Fruit fly (Drosophila melanogaster) whole organism, embryonic: ENCODE data around the gene mst.

Experiments used
- Aef1 ChIP-seq: fragments of 200-800 bp; sonication (Bioruptor generic); IDR thresholded peaks from 3 replicates; pipeline ENCODE4 v1.3.6; 2022; ENCODE audit warnings: missing biosample characterization, missing genetic modification characterization
- B-H2 ChIP-seq: fragments of 200-800 bp; sonication (Bioruptor generic); optimal IDR thresholded peaks from 2 replicates; lab custom pipeline; 2018; ENCODE audit warnings: missing biosample characterization, mild to moderate bottlenecking, missing genetic modification characterization
- BEAF-32 ChIP-seq: fragments of 200-800 bp; sonication (Bioruptor generic); optimal IDR thresholded peaks from 3 replicates; lab custom pipeline; 2017; ENCODE audit warnings: missing biosample characterization, missing genetic modification characterization, mild to moderate bottlenecking, moderate library complexity, missing genetic modification reagents
- CG10431 ChIP-seq: fragments of 200-800 bp; sonication (Bioruptor generic); optimal IDR thresholded peaks from 3 replicates; lab custom pipeline; 2018; ENCODE audit warnings: missing biosample characterization, mild to moderate bottlenecking, missing genetic modification characterization
- CG12299 ChIP-seq: fragments of 200-800 bp; sonication (Bioruptor generic); optimal IDR thresholded peaks from 2 replicates; lab custom pipeline; 2018; ENCODE audit warnings: missing biosample characterization, mild to moderate bottlenecking, missing genetic modification characterization
- CG12769 ChIP-seq: fragments of 200-800 bp; sonication (Bioruptor generic); optimal IDR thresholded peaks from 2 replicates; lab custom pipeline; 2019; ENCODE audit warnings: missing biosample characterization, mild to moderate bottlenecking, missing genetic modification characterization, moderate library complexity
- CG13287 ChIP-seq: fragments of 200-800 bp; sonication (Bioruptor generic); IDR thresholded peaks from 2 replicates; pipeline ENCODE4 v1.3.6; 2022; ENCODE audit warnings: missing biosample characterization, missing genetic modification characterization; ENCODE audit not compliant: partially characterized antibody
- CG18011 ChIP-seq: fragments of 200-800 bp; sonication (Bioruptor generic); optimal IDR thresholded peaks from 2 replicates; lab custom pipeline; 2017; ENCODE audit warnings: missing biosample characterization, missing genetic modification characterization, mild to moderate bottlenecking, moderate library complexity, missing genotype
- CG1832 ChIP-seq: fragments of 200-800 bp; sonication (Bioruptor generic); optimal IDR thresholded peaks from 2 replicates; lab custom pipeline; 2017; ENCODE audit warnings: missing biosample characterization, mild to moderate bottlenecking, missing genetic modification characterization, inconsistent platforms
- CG32772 ChIP-seq: fragments of 200-800 bp; sonication (Bioruptor generic); IDR thresholded peaks from 2 replicates; pipeline ENCODE4 v1.3.6; 2022; ENCODE audit warnings: missing biosample characterization, missing genetic modification characterization
- CG3407 ChIP-seq: fragments of 200-800 bp; sonication (Bioruptor generic); optimal IDR thresholded peaks from 2 replicates; lab custom pipeline; 2018; ENCODE audit warnings: missing biosample characterization, mild to moderate bottlenecking, missing genetic modification characterization
- CG7357 ChIP-seq: fragments of 200-800 bp; sonication (Bioruptor generic); IDR thresholded peaks from 3 replicates; pipeline ENCODE4 v1.3.6; 2022; ENCODE audit warnings: missing biosample characterization, missing genetic modification characterization
- CG8290 ChIP-seq, 3 experiments: fragments of 200-800 bp; sonication (Bioruptor generic); optimal IDR thresholded peaks; 2 replicates each; lab custom pipeline; 2016 to 2019; ENCODE audit warnings: missing biosample characterization in 3 of 3, missing genetic modification characterization in 3 of 3, mild to moderate bottlenecking in 2 of 3, moderate library complexity in 1 of 3
- CG8478 ChIP-seq: fragments of >200 bp; optimal IDR thresholded peaks from 2 replicates; lab custom pipeline; 2018
- D ChIP-seq, 2 experiments: fragments of 200-800 bp in 1 of 2; fragments of >200 bp in 1 of 2; sonication (Bioruptor generic) in 1 of 2; optimal IDR thresholded peaks; 2 replicates in 1 of 2; 3 replicates in 1 of 2; lab custom pipeline; 2017; ENCODE audit warnings: mild to moderate bottlenecking in 1 of 2, missing biosample characterization in 1 of 2, missing genetic modification characterization in 1 of 2, missing genetic modification reagents in 1 of 2
- Dp ChIP-seq: fragments of 200-800 bp; sonication (Bioruptor generic); optimal IDR thresholded peaks from 2 replicates; lab custom pipeline; 2018; ENCODE audit warnings: missing biosample characterization, mild to moderate bottlenecking, missing genetic modification characterization, moderate library complexity
- E2f1 ChIP-seq: fragments of 200-800 bp; sonication (Bioruptor generic); IDR thresholded peaks from 2 replicates; pipeline ENCODE4 v1.3.6; 2022; ENCODE audit warnings: missing biosample characterization, missing genetic modification characterization
- Hr78 ChIP-seq, 2 experiments: fragments of 200-800 bp in 1 of 2; fragments of >200 bp in 1 of 2; sonication (Bioruptor generic) in 1 of 2; optimal IDR thresholded peaks; 2 replicates each; lab custom pipeline; 2017 to 2019; ENCODE audit warnings: missing biosample characterization in 2 of 2, missing genetic modification characterization in 2 of 2, mild to moderate bottlenecking in 1 of 2, moderate library complexity in 1 of 2
- MESR4 ChIP-seq: fragments of 200-800 bp; sonication (Bioruptor generic); optimal IDR thresholded peaks from 2 replicates; lab custom pipeline; 2018; ENCODE audit warnings: missing biosample characterization, mild to moderate bottlenecking, missing genetic modification characterization, moderate library complexity
- NK7.1 ChIP-seq: fragments of 200-800 bp; sonication (Bioruptor generic); optimal IDR thresholded peaks from 3 replicates; lab custom pipeline; 2016; ENCODE audit warnings: missing biosample characterization, missing genetic modification characterization
- Neu2 ChIP-seq: fragments of 200-800 bp; sonication (Bioruptor generic); optimal IDR thresholded peaks from 3 replicates; lab custom pipeline; 2016; ENCODE audit warnings: missing biosample characterization, missing genetic modification characterization, borderline replicate concordance
- Nf-YC ChIP-seq: fragments of 200-800 bp; optimal IDR thresholded peaks from 3 replicates; lab custom pipeline; 2019; ENCODE audit warnings: missing biosample characterization, mild to moderate bottlenecking, missing genetic modification characterization, moderate library complexity
- PHDP ChIP-seq: fragments of 200-800 bp; sonication (Bioruptor generic); optimal IDR thresholded peaks from 3 replicates; lab custom pipeline; 2018; ENCODE audit warnings: missing biosample characterization, mild to moderate bottlenecking, missing genetic modification characterization, moderate library complexity
- Rfx ChIP-seq: fragments of 200-800 bp; sonication (Bioruptor generic); IDR thresholded peaks from 2 replicates; pipeline ENCODE4 v1.3.6; 2022; ENCODE audit warnings: missing biosample characterization, missing genetic modification characterization
- Taf1 ChIP-seq: fragments of 200-800 bp; sonication (Bioruptor generic); IDR thresholded peaks from 2 replicates; pipeline ENCODE4 v1.3.6; 2022; ENCODE audit warnings: missing biosample characterization, missing genetic modification characterization
- ac ChIP-seq: fragments of 200-800 bp; sonication (Bioruptor generic); optimal IDR thresholded peaks from 3 replicates; lab custom pipeline; 2017; ENCODE audit warnings: missing biosample characterization, mild to moderate bottlenecking, missing genetic modification characterization
- ase ChIP-seq: fragments of 200-800 bp; sonication (Bioruptor generic); IDR thresholded peaks from 3 replicates; pipeline ENCODE4 v1.3.6; 2022; ENCODE audit warnings: missing biosample characterization, missing genetic modification characterization
- bigmax ChIP-seq: fragments of 200-800 bp; sonication (Bioruptor generic); optimal IDR thresholded peaks from 2 replicates; lab custom pipeline; 2018; ENCODE audit warnings: missing biosample characterization, mild to moderate bottlenecking, missing genetic modification characterization
- cad ChIP-seq: fragments of >200 bp; optimal IDR thresholded peaks from 2 replicates; lab custom pipeline; 2017; ENCODE audit warnings: missing biosample characterization, missing genetic modification characterization
- cg ChIP-seq: fragments of 200-800 bp; sonication (Bioruptor generic); optimal IDR thresholded peaks from 3 replicates; lab custom pipeline; 2019; ENCODE audit warnings: missing biosample characterization, mild to moderate bottlenecking, missing genetic modification characterization, moderate library complexity
- chinmo ChIP-seq: fragments of 200-800 bp; sonication (Bioruptor generic); IDR thresholded peaks from 4 replicates; pipeline ENCODE4 v1.3.6; 2022; ENCODE audit warnings: missing biosample characterization, missing genetic modification characterization; ENCODE audit not compliant: partially characterized antibody
- crp ChIP-seq, 2 experiments: fragments of 200-800 bp; sonication (Bioruptor generic); optimal IDR thresholded peaks; 2 replicates in 1 of 2; 3 replicates in 1 of 2; lab custom pipeline; 2017; ENCODE audit warnings: missing biosample characterization in 2 of 2, missing genetic modification characterization in 2 of 2, mild to moderate bottlenecking in 1 of 2, moderate library complexity in 1 of 2
- dm ChIP-seq: fragments of 200-800 bp; sonication (Bioruptor generic); optimal IDR thresholded peaks from 3 replicates; lab custom pipeline; 2016; ENCODE audit warnings: missing biosample characterization, missing genetic modification characterization
- ftz-f1 ChIP-seq: fragments of 200-800 bp; sonication (Bioruptor generic); optimal IDR thresholded peaks from 2 replicates; lab custom pipeline; 2016; ENCODE audit warnings: missing biosample characterization, missing genetic modification characterization
- gem ChIP-seq: fragments of 200-800 bp; sonication (Bioruptor generic); optimal IDR thresholded peaks from 2 replicates; lab custom pipeline; 2019; ENCODE audit warnings: missing biosample characterization, mild to moderate bottlenecking, missing genetic modification characterization, moderate library complexity
- nom ChIP-seq: fragments of 200-800 bp; sonication (Bioruptor generic); optimal IDR thresholded peaks from 2 replicates; lab custom pipeline; 2017; ENCODE audit warnings: missing biosample characterization, missing genetic modification characterization, mild to moderate bottlenecking, moderate library complexity, missing genetic modification reagents
- pb ChIP-seq: fragments of 200-800 bp; sonication (Bioruptor generic); optimal IDR thresholded peaks from 3 replicates; lab custom pipeline; 2016; ENCODE audit warnings: missing biosample characterization, missing genetic modification characterization
- pnt ChIP-seq: fragments of 200-800 bp; sonication (Bioruptor generic); optimal IDR thresholded peaks from 3 replicates; lab custom pipeline; 2016; ENCODE audit warnings: missing biosample characterization, missing genetic modification characterization
- pros ChIP-seq: fragments of 200-800 bp; sonication (Bioruptor generic); optimal IDR thresholded peaks from 3 replicates; lab custom pipeline; 2019; ENCODE audit warnings: missing biosample characterization, mild to moderate bottlenecking, missing genetic modification characterization, moderate library complexity
- pzg ChIP-seq: fragments of 200-800 bp; sonication (Bioruptor generic); optimal IDR thresholded peaks from 3 replicates; lab custom pipeline; 2018; ENCODE audit warnings: missing biosample characterization, mild to moderate bottlenecking, missing genetic modification characterization, moderate library complexity
- row ChIP-seq: fragments of 200-800 bp; sonication (Bioruptor generic); IDR thresholded peaks from 3 replicates; pipeline ENCODE4 v1.3.6; 2022; ENCODE audit warnings: missing biosample characterization, missing genetic modification characterization
- sd ChIP-seq: fragments of 200-800 bp; sonication (Bioruptor generic); optimal IDR thresholded peaks from 3 replicates; lab custom pipeline; 2018; ENCODE audit warnings: missing biosample characterization, mild to moderate bottlenecking, missing genetic modification characterization, moderate library complexity
- sob ChIP-seq: fragments of 200-800 bp; sonication (Bioruptor generic); IDR thresholded peaks from 2 replicates; pipeline ENCODE4 v1.3.6; 2022; ENCODE audit warnings: missing biosample characterization, missing genetic modification characterization
- stwl ChIP-seq: fragments of 200-800 bp; sonication (Bioruptor generic); optimal IDR thresholded peaks from 3 replicates; lab custom pipeline; 2018; ENCODE audit warnings: missing biosample characterization, mild to moderate bottlenecking, missing genetic modification characterization, moderate library complexity
- trem ChIP-seq: fragments of 200-800 bp; optimal IDR thresholded peaks from 3 replicates; lab custom pipeline; 2019; ENCODE audit warnings: missing biosample characterization, mild to moderate bottlenecking, missing genetic modification characterization, moderate library complexity

The mst gene

DNA sequence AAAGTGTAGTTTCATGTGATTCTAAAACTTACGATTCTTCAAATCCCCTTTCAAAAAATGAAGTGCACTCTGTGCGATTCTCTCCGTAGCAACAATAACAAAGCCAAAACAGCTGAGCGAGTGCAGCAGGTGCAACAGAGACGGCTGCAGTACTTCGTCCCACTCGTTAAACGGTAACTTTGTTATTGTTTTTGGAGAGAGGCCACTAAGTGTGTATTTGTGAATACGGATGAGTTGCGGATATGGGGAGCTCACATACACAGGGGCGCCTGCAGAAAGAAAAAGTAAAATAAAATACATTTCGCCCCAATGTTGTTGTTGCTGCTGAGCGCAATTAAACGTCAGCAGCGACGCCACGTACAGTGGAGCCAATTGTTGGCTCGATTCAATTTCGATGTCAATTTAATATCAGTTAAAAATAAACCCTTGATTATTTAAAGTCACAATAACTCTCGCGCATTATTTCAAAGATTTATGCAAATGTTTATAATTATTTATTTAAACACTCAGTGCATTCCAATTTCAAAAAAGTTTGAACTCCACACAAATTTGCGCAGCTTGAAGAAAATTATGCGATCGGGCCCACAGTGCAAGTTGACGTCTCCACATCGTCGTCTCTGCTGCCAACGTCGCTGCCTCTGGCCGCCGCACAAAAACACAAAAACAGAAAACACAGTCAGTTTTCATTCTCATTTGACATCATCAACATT lies 21.3 kb upstream of the mst start (continued):
- TF ChIP-seq gem (tag; lab: Kevin White, UChicago): peak; percentile 99
- peak; percentile 94 for TF ChIP-seq CG10431 (GFP tag; lab: Kevin White, UChicago)
- peak; percentile 93 for TF ChIP-seq NK7.1 (GFP tag; lab: Kevin White, UChicago)
- TF ChIP-seq D (optimal IDR thresholded peaks at IDR 0.05; lab: Kevin White, UChicago): no peak
- TF ChIP-seq D (GFP tag; optimal IDR thresholded peaks at IDR 0.05; lab: Kevin White, UChicago): peak; percentile 98
- TF ChIP-seq Neu2 (GFP tag; lab: Kevin White, UChicago): peak; percentile 72
- TF ChIP-seq CG12299 (tag; lab: Kevin White, UChicago): peak; percentile 97
- TF ChIP-seq MESR4: peak; percentile 39
- TF ChIP-seq CG3407 (GFP tag; lab: Kevin White, UChicago): peak; percentile 95
- TF ChIP-seq Nf-YC (tag; lab: Kevin White, UChicago): peak; percentile 93

DNA sequence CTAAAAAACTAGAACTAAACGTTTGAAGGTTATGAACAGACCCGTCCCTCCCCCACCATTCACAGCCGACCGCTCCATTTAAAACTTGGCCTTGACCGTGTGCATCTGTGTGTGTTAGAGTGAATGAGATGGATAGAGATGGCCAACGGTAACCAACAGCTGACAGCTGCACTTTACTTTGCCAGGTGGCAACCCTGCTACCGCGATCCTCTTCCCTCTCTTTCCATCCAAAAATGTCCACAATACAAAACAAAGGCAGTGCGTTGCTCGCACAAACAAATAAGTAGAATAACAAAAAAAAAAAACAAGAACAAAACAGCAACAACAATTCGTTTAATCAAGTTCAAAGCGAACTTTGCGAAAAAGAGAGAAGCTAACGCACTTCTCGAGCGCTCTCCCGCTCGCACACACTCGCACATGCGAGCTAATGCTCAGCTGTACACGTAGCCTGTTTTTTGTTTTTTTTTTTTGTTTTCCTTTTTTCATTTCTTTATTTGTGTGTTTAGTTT lies 20.3 kb upstream of the mst start:
- TF ChIP-seq pzg: peak; percentile 17
- TF ChIP-seq crp (GFP tag; optimal IDR thresholded peaks at IDR 0.05; lab: Kevin White, UChicago): peak in 1 of 2 experiments; percentile 84
- 0 out of 2 replicates have a peak, but pooled peaks have one; percentile 7 for TF ChIP-seq CG32772 (GFP tag; lab: Robert Waterston, UW)
- TF ChIP-seq Dp (GFP tag; lab: Kevin White, UChicago): no peak
- peak; percentile 74 for TF ChIP-seq CG1832 (GFP tag; lab: Kevin White, UChicago)
- peak; percentile 43 for TF ChIP-seq CG12769
- no peak for TF ChIP-seq CG8290 (GFP tag; optimal IDR thresholded peaks at IDR 0.05; lab: Kevin White, UChicago)
- TF ChIP-seq CG8290 (tag; optimal IDR thresholded peaks at IDR 0.05; lab: Kevin White, UChicago): peak in 1 of 2 experiments; percentile 56
- peak; percentile 77 for TF ChIP-seq cg (GFP tag; lab: Kevin White, UChicago)
- TF ChIP-seq BEAF-32 (GFP tag; lab: Kevin White, UChicago): peak; percentile 4
- TF ChIP-seq Taf1 (GFP tag; lab: Robert Waterston, UW): no peak
- no peak for TF ChIP-seq pb
- TF ChIP-seq ase (GFP tag; lab: Robert Waterston, UW): 0 out of 3 replicates have a peak, but pooled peaks have one; percentile 21
- TF ChIP-seq MESR4: no peak
- TF ChIP-seq chinmo (GFP tag; lab: Robert Waterston, UW): peak; percentile 98
- peak; percentile 16 for TF ChIP-seq trem (tag; lab: Kevin White, UChicago)
- TF ChIP-seq sob (GFP tag; lab: Robert Waterston, UW): 0 out of 2 replicates have a peak, but pooled peaks have one; percentile 29
- peak; percentile 98 for TF ChIP-seq ftz-f1 (GFP tag; lab: Kevin White, UChicago)
- peak; percentile 11 for TF ChIP-seq nom (GFP tag; lab: Kevin White, UChicago)
- TF ChIP-seq B-H2 (GFP tag; lab: Kevin White, UChicago): peak; percentile 25
- no peak for TF ChIP-seq E2f1 (GFP tag; lab: Robert Waterston, UW)
- TF ChIP-seq bigmax (GFP tag; lab: Kevin White, UChicago): peak; percentile 94
- TF ChIP-seq pros: no peak
- 0 out of 3 replicates have a peak, but pooled peaks have one; percentile 31 for TF ChIP-seq CG7357 (GFP tag; lab: Robert Waterston, UW)
- peak in 1 of 2 experiments; percentile 66 for TF ChIP-seq Hr78 (GFP tag; optimal IDR thresholded peaks at IDR 0.05; lab: Kevin White, UChicago)
- TF ChIP-seq dm: no peak
- TF ChIP-seq stwl (tag; lab: Kevin White, UChicago): peak; percentile 15
- no peak for TF ChIP-seq CG18011 (GFP tag; lab: Kevin White, UChicago)
- TF ChIP-seq cad (GFP tag; lab: Kevin White, UChicago): no peak
- peak; percentile 20; the same call in 1 of the 2 replicates for TF ChIP-seq CG13287 (GFP tag; lab: Robert Waterston, UW)
- no peak for TF ChIP-seq row (GFP tag; lab: Robert Waterston, UW)
- TF ChIP-seq sd (tag; lab: Kevin White, UChicago): peak; percentile 95
- peak; percentile 27; the same call in 1 of the 2 replicates for TF ChIP-seq Rfx (GFP tag; lab: Robert Waterston, UW)
- TF ChIP-seq pnt (GFP tag; lab: Kevin White, UChicago): no peak
- TF ChIP-seq ac (GFP tag; lab: Kevin White, UChicago): peak; percentile 2
- peak; percentile 33 for TF ChIP-seq CG8478 (lab: Kevin White, UChicago)
- no peak for TF ChIP-seq PHDP
- TF ChIP-seq Aef1 (GFP tag; lab: Robert Waterston, UW): 0 out of 3 replicates have a peak, but pooled peaks have one; percentile 23
